Worm (Caenorhabditis elegans) whole organism, dauer: ENCODE data around the gene gba-2.
"Not testable (repeated sequence)": the region's sequence is repeated elsewhere in the genome, so short reads cannot be mapped to it uniquely, and the experiment has no call there.

ENCODE experiments used
- unc-62 ChIP-seq: sonication (generic microtip); optimal IDR thresholded peaks from 2 replicates; lab custom pipeline; 2017; ENCODE audit warnings: missing biosample characterization, missing genetic modification reagents, missing genetic modification characterization

The gba-2 gene

ce11 chrII:2196742-2197141, 10.5 kb upstream of the gba-2 start:
- TF ChIP-seq unc-62 (GFP tag; lab: Kevin White, UChicago) = no peak

ce11 chrII:2195541-2195940, 9.3 kb upstream of the gba-2 start:
- TF ChIP-seq unc-62 (GFP tag; lab: Kevin White, UChicago) = no peak

DNA sequence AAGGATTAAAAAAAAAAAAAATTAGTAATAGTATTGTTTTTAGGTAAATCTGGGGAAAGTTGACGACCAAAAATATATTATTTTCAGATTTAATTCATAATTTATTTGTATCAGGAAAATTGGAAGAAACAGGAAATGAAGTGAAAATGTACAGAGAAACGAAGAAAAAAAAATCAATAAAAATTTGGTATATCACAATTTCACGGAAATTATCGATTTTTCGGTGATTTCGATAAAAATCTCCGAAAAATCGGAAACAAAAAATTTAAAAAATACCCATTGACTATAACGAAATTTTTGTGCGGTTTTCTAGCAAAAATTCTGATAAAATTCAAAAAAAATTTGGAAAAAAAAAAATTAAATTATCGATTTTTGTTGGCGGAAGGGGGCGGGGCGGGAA, 6.0 kb upstream of the gba-2 start:
- no peak for TF ChIP-seq unc-62 (GFP tag; lab: Kevin White, UChicago)

DNA sequence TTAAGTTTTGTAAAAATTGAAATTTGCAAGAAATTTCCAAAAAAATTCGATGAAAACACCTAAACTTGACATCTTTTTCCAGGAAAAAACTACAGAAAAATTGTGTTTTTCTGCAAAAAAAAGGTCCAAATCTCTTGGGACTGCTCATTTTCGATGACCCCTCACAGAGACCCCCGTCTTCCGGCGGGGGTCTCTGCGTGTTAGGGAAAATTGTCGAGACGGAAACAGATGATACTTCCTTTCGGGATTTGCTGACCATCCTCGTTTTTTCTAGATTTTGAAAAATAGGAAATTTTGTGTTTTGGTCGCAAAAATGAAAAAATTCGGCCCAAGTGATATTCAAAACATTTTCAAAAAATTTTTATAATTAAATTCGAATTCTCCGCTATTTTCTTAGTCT, 5.1 kb upstream of the gba-2 start:
- no peak for TF ChIP-seq unc-62 (GFP tag; lab: Kevin White, UChicago)

ce11 chrII:2190522-2190921, 4.3 kb upstream of the gba-2 start:
- TF ChIP-seq unc-62 (GFP tag; lab: Kevin White, UChicago) = no peak

DNA sequence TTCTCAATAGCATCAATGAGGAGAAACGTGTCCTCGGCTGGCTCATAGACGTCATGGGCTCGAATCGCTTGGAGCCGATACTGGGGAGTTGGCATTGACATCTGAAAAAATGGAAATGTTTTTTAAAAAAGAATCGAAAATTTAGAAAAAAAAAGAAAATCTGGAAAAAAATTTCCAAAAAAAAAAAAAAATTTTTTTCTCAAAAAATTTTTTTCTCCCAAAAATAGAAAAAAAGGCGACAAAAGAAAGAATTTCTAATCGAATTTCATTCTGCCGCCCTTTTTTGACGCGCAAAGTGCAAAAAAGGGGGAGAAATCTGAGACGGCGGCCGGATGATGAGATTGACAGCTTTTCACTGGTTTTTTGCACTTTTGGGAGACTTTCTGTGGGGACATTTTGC, 3.1 kb upstream of the gba-2 start, which contains the start of gene mtq-2:
Gene mtq-2, minus strand, starts transcription at position 101 of the 400 bp plus-strand sequence.
- no peak for TF ChIP-seq unc-62 (GFP tag; lab: Kevin White, UChicago)

DNA sequence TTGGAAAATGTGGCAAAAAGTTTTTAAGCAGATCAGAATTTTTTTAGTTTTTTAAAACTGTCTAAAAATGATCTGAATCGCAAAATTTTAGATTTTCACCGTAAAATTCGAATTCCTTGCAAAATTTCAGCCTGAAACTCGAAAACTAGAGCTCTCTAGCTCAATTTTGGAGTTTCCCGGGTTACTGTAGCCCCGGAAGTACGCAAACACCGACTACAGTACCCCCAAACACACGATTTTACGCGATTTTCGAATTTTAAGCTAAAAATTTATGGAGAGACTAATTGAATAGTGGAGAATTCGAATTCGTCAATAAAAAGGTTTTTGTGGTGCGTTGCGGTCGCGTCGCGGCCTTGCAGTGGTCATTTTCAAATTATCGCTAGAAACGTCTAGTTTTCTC, 496 bp upstream of the gba-2 start:
- no peak for TF ChIP-seq unc-62 (GFP tag; lab: Kevin White, UChicago)

DNA sequence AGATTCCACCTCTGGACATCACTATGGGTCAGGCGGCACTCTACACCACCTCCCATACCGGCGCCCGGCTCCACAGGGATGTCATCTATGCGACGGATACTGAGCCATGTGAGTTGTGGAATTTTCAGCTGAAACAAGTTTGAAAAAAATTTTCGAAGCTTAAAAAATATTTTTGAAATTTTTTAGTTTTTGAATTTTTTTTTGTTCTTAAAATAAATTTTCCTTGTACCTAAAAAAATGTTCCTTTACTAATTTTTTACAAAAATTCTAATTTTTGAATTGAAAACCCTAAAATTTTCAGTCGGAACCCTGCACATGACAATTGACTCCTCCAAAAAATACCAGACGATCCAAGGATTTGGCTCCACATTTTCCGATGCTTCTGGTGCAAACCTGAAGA, 8.5 kb downstream of the gba-2 start:
- no peak for TF ChIP-seq unc-62 (GFP tag; lab: Kevin White, UChicago)

ce11 chrII:2176688-2177087, 9.5 kb downstream of the gba-2 start, which contains the start of gene gba-1:
Gene gba-1, plus strand, starts transcription at chrII:2176741.
- no peak for TF ChIP-seq unc-62 (GFP tag; lab: Kevin White, UChicago)

DNA sequence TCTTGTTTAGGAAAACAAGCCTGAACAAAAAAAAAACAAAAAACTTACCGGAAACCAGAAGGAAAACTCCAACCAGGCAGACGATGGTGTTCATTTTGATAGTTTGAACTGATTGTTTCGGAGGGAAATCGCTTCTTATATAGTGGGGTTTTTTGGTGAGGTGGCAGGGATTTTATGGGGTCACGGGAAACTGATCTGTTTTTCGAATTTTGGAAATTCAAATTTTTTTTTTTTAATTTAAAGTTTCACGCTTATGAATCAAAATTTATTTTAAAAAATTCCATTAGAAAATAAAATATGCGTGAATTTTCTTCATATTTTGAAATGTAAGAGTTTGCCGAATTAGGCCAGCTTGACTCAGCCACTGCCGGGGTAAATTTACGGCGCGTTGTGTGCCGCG, 10.9 kb downstream of the gba-2 start, which contains the start of gene C33C12.7:
Gene C33C12.7, minus strand, starts transcription at position 101 of the 400 bp plus-strand sequence.
- TF ChIP-seq unc-62 (GFP tag; lab: Kevin White, UChicago) = no peak

DNA sequence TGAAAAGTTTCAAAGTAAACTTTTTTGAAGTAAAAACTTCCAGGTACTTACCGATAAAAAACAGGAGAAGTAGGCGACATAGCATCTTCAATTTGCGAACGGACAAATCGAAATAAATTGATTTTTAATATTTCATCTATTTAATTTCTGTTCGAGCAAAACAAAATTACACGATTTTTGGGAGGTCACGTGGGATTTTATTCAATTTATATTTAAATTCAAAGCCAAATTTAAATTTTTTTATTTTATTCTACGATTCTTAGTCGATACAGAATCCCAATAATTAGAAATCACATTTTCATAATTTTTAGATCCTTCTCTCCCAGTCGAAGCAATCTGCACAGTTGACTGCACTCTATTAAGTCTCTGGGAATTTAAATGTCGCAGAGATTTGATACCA, 16.1 kb downstream of the gba-2 start, which contains the start of gene C33C12.12:
Gene C33C12.12, minus strand, starts transcription at position 101 of the 400 bp plus-strand sequence.
- no peak for TF ChIP-seq unc-62 (GFP tag; lab: Kevin White, UChicago)

- no peak for TF ChIP-seq unc-62 (GFP tag; lab: Kevin White, UChicago)
These were observed 17.9 kb downstream of the gba-2 start, which contains the start of gene fbxb-38 for ce11 chrII:2168374-2168773. Gene fbxb-38, minus strand, starts transcription at chrII:2168763.

DNA sequence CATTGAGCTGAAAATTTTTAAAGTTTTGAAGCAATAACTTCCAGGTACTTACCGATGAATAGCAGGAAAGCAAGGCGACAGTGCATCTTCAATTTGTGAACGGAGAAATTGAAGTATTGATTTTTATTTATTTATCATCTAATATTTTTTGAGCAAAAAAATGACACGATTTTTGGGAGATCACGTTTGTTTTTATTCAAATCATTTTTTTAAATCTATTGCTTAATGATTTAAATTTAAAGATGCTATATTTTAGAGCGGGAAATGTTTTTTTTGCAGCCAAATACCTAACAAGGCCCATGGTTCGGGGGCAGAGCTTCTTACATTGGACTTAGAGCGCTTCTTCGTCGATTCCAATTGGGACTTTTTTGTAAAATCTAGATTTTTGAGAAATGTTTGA, 19.9 kb downstream of the gba-2 start, which contains the start of gene C33C12.4:
Gene C33C12.4, minus strand, starts transcription at position 101 of the 400 bp plus-strand sequence.
- TF ChIP-seq unc-62 (GFP tag; lab: Kevin White, UChicago) = no peak

DNA sequence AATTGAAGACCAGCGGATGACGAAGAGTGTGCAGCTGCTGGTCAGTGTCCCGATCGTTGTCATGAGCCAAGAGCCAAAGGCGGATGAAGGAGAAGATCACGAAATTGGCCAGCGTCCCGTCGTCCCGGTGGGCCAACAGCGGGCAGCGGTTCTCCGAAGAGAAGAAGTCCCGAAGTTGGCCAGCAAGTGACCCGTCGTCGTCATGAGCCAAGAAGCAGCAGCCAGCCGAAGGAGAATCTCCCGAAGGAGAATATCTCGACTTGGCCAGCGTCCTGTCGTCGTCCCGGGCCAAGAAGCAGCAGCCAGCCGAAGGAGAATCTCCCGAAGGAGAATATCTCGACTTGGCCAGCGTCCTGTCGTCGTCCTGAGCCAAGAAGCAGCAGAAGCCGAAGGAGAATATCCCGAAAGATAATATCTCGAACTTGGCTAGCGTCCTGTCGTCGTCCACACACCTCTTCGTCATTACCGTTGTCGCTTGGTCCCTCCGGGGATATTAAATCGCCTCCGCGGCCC, 22.8 kb downstream of the gba-2 start, which contains the start of gene C33C12.11:
Gene C33C12.11, minus strand, starts transcription at position 463 of the 513 bp plus-strand sequence.
- TF ChIP-seq unc-62 (GFP tag; lab: Kevin White, UChicago) = not testable (repeated sequence)

- TF ChIP-seq unc-62 (GFP tag; lab: Kevin White, UChicago) = not testable (repeated sequence)
These were observed 32.5 kb downstream of the gba-2 start, which contains the start of gene math-18 for ce11 chrII:2153708-2154107. Gene math-18, plus strand, starts transcription at chrII:2154008.

DNA sequence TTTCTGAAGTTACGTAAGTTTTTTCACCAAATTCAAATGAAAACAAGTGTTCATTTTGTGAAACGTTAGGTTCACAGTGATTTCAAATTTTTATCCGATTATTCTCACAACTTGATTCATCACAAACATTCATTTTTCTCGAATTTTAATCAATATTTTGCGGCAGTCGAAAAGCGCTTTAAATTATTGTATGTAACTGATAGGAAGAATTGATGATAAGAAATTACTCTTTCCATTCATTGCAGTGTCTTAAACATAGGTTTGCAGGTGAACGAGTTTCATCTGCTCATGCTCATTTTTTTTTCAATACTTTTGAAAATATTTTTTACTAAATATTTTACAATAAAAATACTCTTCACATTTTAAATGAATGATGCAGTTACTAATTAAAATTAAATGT, 33.8 kb downstream of the gba-2 start:
- no peak for TF ChIP-seq unc-62 (GFP tag; lab: Kevin White, UChicago)

DNA sequence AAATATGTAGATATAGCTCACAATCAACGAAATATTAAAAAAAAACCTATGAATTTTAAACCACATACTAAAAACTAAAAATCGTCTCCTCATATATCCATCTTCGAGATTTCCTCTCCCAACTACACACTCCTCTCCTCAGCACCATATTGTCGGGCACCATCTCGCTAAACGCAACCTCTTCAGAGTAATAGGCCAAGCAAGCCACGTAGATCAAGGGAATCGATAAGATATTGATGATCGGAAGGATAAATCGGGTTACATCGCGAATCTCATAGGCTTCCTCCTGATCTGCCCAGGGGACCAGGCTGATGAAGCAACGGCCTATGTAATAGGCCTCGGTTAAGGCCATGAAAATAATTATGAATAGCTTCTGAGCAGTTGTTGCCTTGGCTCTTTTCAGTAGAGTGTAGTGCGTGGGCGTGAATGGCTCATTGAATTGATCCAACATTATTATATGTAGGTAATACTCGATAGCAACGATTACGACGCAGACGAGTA, 35.7 kb downstream of the gba-2 start, which contains the start of the genes C40A11.7 and C40A11.8:
Gene C40A11.7, minus strand, starts transcription at position 101 of the 501 bp plus-strand sequence.
Gene C40A11.8, minus strand, starts transcription at position 451 of the 501 bp plus-strand sequence.
- no peak for TF ChIP-seq unc-62 (GFP tag; lab: Kevin White, UChicago)
